Worm (Caenorhabditis elegans): Measurements from ENCODE around the gene nhr-48.

ce11 chrX:15741852-15742251 is 33.8 kb downstream of the nhr-48 start:
- peak; percentile 88 for TF ChIP-seq ref-2 (tag; optimal IDR thresholded peaks at IDR 0.05)
- peak; percentile 77 for TF ChIP-seq hlh-8 (tag; optimal IDR thresholded peaks at IDR 0.05)
- TF ChIP-seq odd-2 (tag; optimal IDR thresholded peaks at IDR 0.05) = peak; percentile 30
- TF ChIP-seq elt-4 (tag; optimal IDR thresholded peaks at IDR 0.05) = no peak
- TF ChIP-seq ama-1 (optimal IDR thresholded peaks at IDR 0.05) = no peak
- TF ChIP-seq K09A11.1 (tag; optimal IDR thresholded peaks at IDR 0.05; ENCODE audit: insufficient read depth) = peak; percentile 28
- TF ChIP-seq ceh-48 (tag; optimal IDR thresholded peaks at IDR 0.05) = peak; percentile 78
- TF ChIP-seq pha-2 (tag; optimal IDR thresholded peaks at IDR 0.05) = peak; percentile 82
- peak; percentile 85 for TF ChIP-seq ceh-6 (GFP tag; optimal IDR thresholded peaks at IDR 0.05)
- TF ChIP-seq ets-4 (tag; optimal IDR thresholded peaks at IDR 0.05) = peak; percentile 48
- TF ChIP-seq syd-9 (tag; optimal IDR thresholded peaks at IDR 0.05) = peak; percentile 77
- no peak for TF ChIP-seq pax-1 (tag; optimal IDR thresholded peaks at IDR 0.05)
- TF ChIP-seq che-1 (tag; optimal IDR thresholded peaks at IDR 0.05) = peak; percentile 91
- TF ChIP-seq ceh-24 (tag; optimal IDR thresholded peaks at IDR 0.05) = peak; percentile 71

Measured in whole organism, late embryonic.